Worm (Caenorhabditis elegans) whole organism, L4 larva: ENCODE measurements around the gene T21C12.8.

Experiments used
- D1046.2 ChIP-seq: fragments of 200-800 bp; sonication (Bioruptor generic); IDR thresholded peaks from 2 replicates; pipeline ENCODE4 v1.3.6; 2022; ENCODE audit warnings: missing genetic modification characterization, missing compliant biosample characterization
- F10B5.3 ChIP-seq: sonication (generic microtip); optimal IDR thresholded peaks from 2 replicates; lab custom pipeline; 2016; ENCODE audit warnings: mild to moderate bottlenecking, missing genetic modification characterization, missing compliant biosample characterization
- F37D6.2 ChIP-seq: sonication (generic microtip); optimal IDR thresholded peaks from 2 replicates; lab custom pipeline; 2016; ENCODE audit warnings: mild to moderate bottlenecking, missing genetic modification characterization, missing compliant biosample characterization
- F49E8.2 ChIP-seq: sonication (generic microtip); optimal IDR thresholded peaks from 2 replicates; lab custom pipeline; 2016; ENCODE audit warnings: missing compliant biosample characterization, mild to moderate bottlenecking, missing genetic modification characterization, borderline replicate concordance
- Y105C5A.15 ChIP-seq: fragments of 200-800 bp; sonication (Bioruptor generic); IDR thresholded peaks from 2 replicates; pipeline ENCODE4 v1.3.6; 2022; ENCODE audit warnings: missing genetic modification characterization, missing compliant biosample characterization
- Y75B8A.6 ChIP-seq: fragments of 200-800 bp; sonication (Bioruptor generic); IDR thresholded peaks from 2 replicates; pipeline ENCODE4 v1.3.6; 2022; ENCODE audit warnings: missing genetic modification reagents, missing genetic modification characterization, missing compliant biosample characterization
- aha-1 ChIP-seq: fragments of 150-350 bp; peaks from one replicate; lab custom pipeline; 2014; ENCODE audit warnings: missing biosample characterization, missing genetic modification characterization
- aly-2 ChIP-seq: sonication (generic microtip); optimal IDR thresholded peaks from 2 replicates; lab custom pipeline; 2018; ENCODE audit warnings: missing biosample characterization, missing genetic modification characterization
- ama-1 ChIP-seq: fragments of 150-350 bp; optimal IDR thresholded peaks from 2 replicates; lab custom pipeline; 2014; ENCODE audit warnings: inconsistent platforms, mixed read lengths
- arid-1 ChIP-seq: fragments of 200-800 bp; sonication (Bioruptor generic); conservative IDR thresholded peaks from 2 replicates; pipeline ENCODE4 v1.3.6; 2022; ENCODE audit warnings: missing genetic modification reagents, missing genetic modification characterization, missing compliant biosample characterization
- attf-4 ChIP-seq: sonication (generic microtip); optimal IDR thresholded peaks from 3 replicates; lab custom pipeline; 2017; ENCODE audit warnings: missing biosample characterization, missing genetic modification characterization
- ceh-62 ChIP-seq: sonication (generic microtip); optimal IDR thresholded peaks from 2 replicates; lab custom pipeline; 2017; ENCODE audit warnings: missing biosample characterization, missing genetic modification characterization
- ceh-82 ChIP-seq: sonication (generic microtip); optimal IDR thresholded peaks from 2 replicates; lab custom pipeline; 2017; ENCODE audit warnings: missing biosample characterization, missing genetic modification characterization
- daf-16 ChIP-seq, 3 experiments: sonication (generic microtip); optimal IDR thresholded peaks; 2 replicates each; lab custom pipeline; 2016 to 2017; ENCODE audit warnings: missing genetic modification characterization in 3 of 3, missing genetic modification reagents in 3 of 3, mild to moderate bottlenecking in 2 of 3, missing compliant biosample characterization in 2 of 3, missing biosample characterization in 1 of 3, moderate library complexity in 1 of 3
- dpl-1 ChIP-seq: fragments of 150-350 bp; optimal IDR thresholded peaks from 2 replicates; lab custom pipeline; 2014; ENCODE audit warnings: missing biosample characterization, missing genetic modification reagents, missing genetic modification characterization
- hif-1 ChIP-seq, 2 experiments: sonication (generic microtip); optimal IDR thresholded peaks; 2 replicates each; lab custom pipeline; 2016 to 2017; ENCODE audit warnings: missing compliant biosample characterization in 2 of 2, missing genetic modification characterization in 2 of 2, missing genetic modification reagents in 2 of 2, missing genotype in 2 of 2, mild to moderate bottlenecking in 1 of 2
- hmg-1.1 ChIP-seq: fragments of 200-800 bp; sonication (Bioruptor generic); IDR thresholded peaks from 2 replicates; pipeline ENCODE4 v1.3.6; 2022; ENCODE audit warnings: missing genetic modification reagents, missing genetic modification characterization, missing compliant biosample characterization
- lin-38 ChIP-seq: fragments of 200-800 bp; sonication (Bioruptor generic); IDR thresholded peaks from 2 replicates; pipeline ENCODE4 v1.3.6; 2022; ENCODE audit warnings: missing genetic modification reagents, missing genetic modification characterization, missing compliant biosample characterization
- lsy-2 ChIP-seq, 2 experiments: fragments of 150-350 bp in 1 of 2; sonication (generic microtip) in 1 of 2; optimal IDR thresholded peaks; 2 replicates each; lab custom pipeline; 2014 to 2017; ENCODE audit warnings: missing biosample characterization in 2 of 2, missing genetic modification characterization in 2 of 2
- madf-5 ChIP-seq, 2 experiments: fragments of 200-800 bp; sonication (Bioruptor generic); IDR thresholded peaks; 2 replicates each; pipeline ENCODE4 v1.3.6; 2022; ENCODE audit warnings: missing compliant biosample characterization in 2 of 2, missing genetic modification characterization in 2 of 2
- madf-9 ChIP-seq: fragments of 200-800 bp; sonication (Bioruptor generic); conservative IDR thresholded peaks from 2 replicates; pipeline ENCODE4 v1.3.6; 2022; ENCODE audit warnings: missing genetic modification reagents, missing genetic modification characterization, missing compliant biosample characterization
- mep-1 ChIP-seq: fragments of 150-350 bp; sonication (generic microtip); optimal IDR thresholded peaks from 3 replicates; lab custom pipeline; 2014; ENCODE audit warnings: missing biosample characterization, missing genetic modification characterization
- nhr-102 ChIP-seq: sonication (generic microtip); optimal IDR thresholded peaks from 2 replicates; lab custom pipeline; 2016; ENCODE audit warnings: mild to moderate bottlenecking, missing genetic modification characterization, moderate library complexity, missing compliant biosample characterization
- nhr-11 ChIP-seq: fragments of 150-350 bp; optimal IDR thresholded peaks from 2 replicates; lab custom pipeline; 2014; ENCODE audit warnings: missing biosample characterization, missing genetic modification characterization
- nhr-111 ChIP-seq: fragments of 200-800 bp; sonication (Bioruptor generic); optimal IDR thresholded peaks from 2 replicates; lab custom pipeline; 2018; ENCODE audit warnings: mild to moderate bottlenecking, missing genetic modification characterization, missing compliant biosample characterization
- nhr-28 ChIP-seq: fragments of 150-350 bp; optimal IDR thresholded peaks from 2 replicates; lab custom pipeline; 2014; ENCODE audit warnings: missing biosample characterization, missing genetic modification characterization
- nhr-41 ChIP-seq: fragments of 200-800 bp; sonication (Bioruptor generic); IDR thresholded peaks from 2 replicates; pipeline ENCODE4 v1.3.6; 2022; ENCODE audit warnings: missing genetic modification reagents, missing genetic modification characterization, missing compliant biosample characterization
- saeg-2 ChIP-seq: fragments of 200-800 bp; sonication (Bioruptor generic); IDR thresholded peaks from 2 replicates; pipeline ENCODE4 v1.3.6; 2022; ENCODE audit warnings: missing genetic modification reagents, missing genetic modification characterization, missing compliant biosample characterization
- skn-1 ChIP-seq: fragments of 150-350 bp; optimal IDR thresholded peaks from 2 replicates; lab custom pipeline; 2014; ENCODE audit warnings: missing biosample characterization, missing genetic modification characterization
- snpc-1.2 ChIP-seq: fragments of 200-800 bp; sonication (Bioruptor generic); IDR thresholded peaks from 2 replicates; pipeline ENCODE4 v1.3.6; 2022; ENCODE audit warnings: missing genetic modification reagents, missing genetic modification characterization, missing compliant biosample characterization
- spr-3 ChIP-seq: fragments of 200-800 bp; sonication (Bioruptor generic); optimal IDR thresholded peaks from 2 replicates; lab custom pipeline; 2018; ENCODE audit warnings: mild to moderate bottlenecking, missing genetic modification characterization, missing compliant biosample characterization
- tag-97 ChIP-seq: fragments of 200-800 bp; sonication (Bioruptor generic); IDR thresholded peaks from 2 replicates; pipeline ENCODE4 v1.3.6; 2022; ENCODE audit warnings: missing genetic modification characterization, missing compliant biosample characterization
- unc-130 ChIP-seq: sonication (generic microtip); optimal IDR thresholded peaks from 2 replicates; lab custom pipeline; 2016; ENCODE audit warnings: missing genetic modification reagents, missing genetic modification characterization, missing compliant biosample characterization
- unc-39 ChIP-seq: sonication (generic microtip); optimal IDR thresholded peaks from 2 replicates; lab custom pipeline; 2017; ENCODE audit warnings: missing biosample characterization, missing genetic modification characterization
- unc-62 ChIP-seq, 3 experiments: fragments of 150-350 bp in 1 of 3; sonication (generic microtip); optimal IDR thresholded peaks in 2 of 3; peaks in 1 of 3; 1 replicate in 1 of 3; 2 replicates in 2 of 3; lab custom pipeline; 2014 to 2017; ENCODE audit warnings: missing biosample characterization in 3 of 3, missing genetic modification characterization in 3 of 3, missing genetic modification reagents in 3 of 3, missing genotype in 1 of 3
- zfp-3 ChIP-seq: fragments of 200-800 bp; sonication (Bioruptor generic); conservative IDR thresholded peaks from 2 replicates; pipeline ENCODE4 v1.3.6; 2022; ENCODE audit warnings: missing genetic modification reagents, missing genetic modification characterization, missing compliant biosample characterization

The T21C12.8 gene

DNA sequence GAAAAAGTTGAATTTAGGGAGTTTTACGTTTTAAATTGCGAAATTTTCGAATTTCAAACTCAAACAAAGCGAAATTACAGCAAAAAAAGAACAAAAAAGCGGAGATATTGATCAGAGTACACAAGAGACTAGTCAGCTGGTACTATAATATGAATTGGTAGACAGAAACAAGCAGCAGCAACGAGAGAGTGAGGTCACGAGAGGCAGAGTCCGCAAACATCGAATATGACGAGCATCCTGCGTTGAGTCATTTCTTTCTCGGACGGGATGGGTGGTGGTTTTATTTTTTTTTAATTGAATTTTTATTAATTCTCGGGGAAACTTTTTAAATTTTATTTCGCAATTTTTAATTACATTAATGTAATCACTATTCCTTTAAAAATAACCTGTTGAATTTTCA, 46.9 kb upstream of the T21C12.8 start (continued):
- TF ChIP-seq hif-1 (tag; optimal IDR thresholded peaks at IDR 0.05; lab: Kevin White, UChicago) (peak in 1 of 2 experiments; percentile 44), attf-4 (tag; lab: Kevin White, UChicago) (no peak), lin-38 (peak; percentile 62), Y105C5A.15 (GFP tag; lab: Robert Waterston, UW) (no peak), aly-2 (tag; lab: Kevin White, UChicago) (no peak), F10B5.3 (tag; lab: Kevin White, UChicago) (no peak), madf-9 (0 out of 2 replicates have a peak, but pooled peaks have one; percentile 32), unc-62 (GFP tag; optimal IDR thresholded peaks at IDR 0.05 in 1 of 2; lab: Kevin White, UChicago) (peak in 1 of 2 experiments; percentile 78), unc-62 (tag; optimal IDR thresholded peaks at IDR 0.05; lab: Kevin White, UChicago) (no peak), madf-5 (GFP tag; IDR thresholded peaks at IDR 0.05; lab: Robert Waterston, UW) (no peak), dpl-1 (GFP tag; lab: Kevin White, UChicago) (peak; percentile 70), skn-1 (no peak), nhr-102 (tag; lab: Kevin White, UChicago) (no peak), tag-97 (GFP tag; lab: Robert Waterston, UW) (no peak), D1046.2 (GFP tag; lab: Robert Waterston, UW) (no peak), saeg-2 (GFP tag; lab: Robert Waterston, UW) (no peak), unc-130 (no peak), nhr-28 (peak; percentile 80), Y75B8A.6 (no peak), arid-1 (peak; percentile 55; the same call in 1 of the 2 replicates), ceh-82 (tag; lab: Kevin White, UChicago) (no peak), hmg-1.1 (peak; percentile 74)

ce11 chrIII:10596387-10596786, 43.6 kb upstream of the T21C12.8 start, which contains the start of gene Y39A1A.3:
Gene Y39A1A.3, minus strand, starts transcription at chrIII:10596487.
- TF ChIP-seq ama-1 (peak; percentile 53), nhr-111 (GFP tag; lab: Kevin White, UChicago) (no peak), mep-1 (tag; lab: Kevin White, UChicago) (peak; percentile 6), nhr-11 (tag; lab: Kevin White, UChicago) (no peak)

DNA sequence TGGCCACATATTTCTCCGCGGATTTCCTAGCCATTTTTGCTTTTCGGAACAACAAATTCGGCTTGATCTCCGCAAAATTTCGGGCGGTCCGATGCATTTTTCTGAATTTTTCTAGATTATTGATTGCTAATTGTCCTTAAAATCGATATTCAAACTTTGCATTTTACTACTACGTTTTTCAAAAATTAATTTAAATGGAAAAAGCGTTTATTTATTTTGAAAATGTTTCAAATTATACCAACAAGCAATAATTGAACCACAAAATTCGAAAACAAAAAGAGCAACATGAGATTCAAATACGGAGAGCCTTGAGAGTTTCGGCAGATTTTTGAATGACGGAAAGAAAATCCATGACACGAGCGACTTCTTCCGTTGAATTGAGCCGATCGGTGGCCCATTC, 42.2 kb upstream of the T21C12.8 start, which contains the start of gene Y45F3A.9:
Gene Y45F3A.9, minus strand, starts transcription at position 101 of the 400 bp plus-strand sequence.
- TF ChIP-seq ama-1 (peak; percentile 37), hmg-1.1 (no peak), lsy-2 (tag; optimal IDR thresholded peaks at IDR 0.05; lab: Kevin White, UChicago) (no peak), aha-1 (tag; lab: Kevin White, UChicago) (peak; percentile 31)

ce11 chrIII:10592729-10593128, 39.9 kb upstream of the T21C12.8 start, which contains the start of gene Y45F3A.8:
Gene Y45F3A.8, minus strand, starts transcription at chrIII:10592829.
- TF ChIP-seq snpc-1.2 (no peak), zfp-3 (GFP tag; lab: Robert Waterston, UW) (no peak), F49E8.2 (no peak), nhr-41 (GFP tag; lab: Robert Waterston, UW) (no peak), spr-3 (no peak), daf-16 (GFP tag; optimal IDR thresholded peaks at IDR 0.05; lab: Kevin White, UChicago) (no peak), daf-16 (tag; optimal IDR thresholded peaks at IDR 0.05; lab: Kevin White, UChicago) (no peak), unc-39 (tag; lab: Kevin White, UChicago) (no peak), ceh-62 (no peak), F37D6.2 (tag; lab: Kevin White, UChicago) (no peak)
